Worm (Caenorhabditis elegans) whole organism, late embryonic: ENCODE measurements around the gene unc-41.

Source experiments
- C38D4.7 ChIP-seq: fragments of 200-800 bp; sonication (Bioruptor generic); optimal IDR thresholded peaks from 2 replicates; lab custom pipeline; 2018; ENCODE audit warnings: mild to moderate bottlenecking, missing genetic modification characterization, moderate library complexity, missing compliant biosample characterization
- ama-1 ChIP-seq: fragments of 150-350 bp; optimal IDR thresholded peaks from 2 replicates; lab custom pipeline; 2014
- ceh-22 ChIP-seq: sonication (generic microtip); optimal IDR thresholded peaks from 2 replicates; lab custom pipeline; 2017; ENCODE audit warnings: missing biosample characterization, missing genetic modification characterization
- ceh-45 ChIP-seq: fragments of 200-800 bp; sonication (Bioruptor generic); IDR thresholded peaks from 2 replicates; pipeline ENCODE4 v1.3.6; 2022; ENCODE audit warnings: missing genetic modification reagents, missing genetic modification characterization, missing compliant biosample characterization
- elt-2 ChIP-seq: sonication (generic microtip); optimal IDR thresholded peaks from 2 replicates; lab custom pipeline; 2016; ENCODE audit warnings: missing genetic modification reagents, missing genetic modification characterization, missing compliant biosample characterization
- ets-4 ChIP-seq: sonication (generic microtip); optimal IDR thresholded peaks from 2 replicates; lab custom pipeline; 2016; ENCODE audit warnings: missing genetic modification characterization, missing compliant biosample characterization
- fax-1 ChIP-seq: sonication (generic microtip); optimal IDR thresholded peaks from 2 replicates; lab custom pipeline; 2016; ENCODE audit warnings: missing genotype, missing genetic modification characterization, missing compliant biosample characterization
- fkh-10 ChIP-seq: fragments of 150-350 bp; optimal IDR thresholded peaks from 2 replicates; lab custom pipeline; 2014; ENCODE audit warnings: missing biosample characterization, missing genetic modification reagents, missing genetic modification characterization
- nfya-1 ChIP-seq: sonication (generic microtip); optimal IDR thresholded peaks from 2 replicates; lab custom pipeline; 2017; ENCODE audit warnings: missing genetic modification characterization, mild to moderate bottlenecking, missing compliant biosample characterization, antibody characterized with exemption, moderate library complexity
- nhr-11 ChIP-seq: fragments of 150-350 bp; optimal IDR thresholded peaks from 2 replicates; lab custom pipeline; 2014; ENCODE audit warnings: missing biosample characterization, missing genetic modification characterization
- nhr-232 ChIP-seq: sonication (generic microtip); optimal IDR thresholded peaks from 2 replicates; lab custom pipeline; 2016; ENCODE audit warnings: missing genetic modification characterization, missing compliant biosample characterization
- pag-3 ChIP-seq: sonication (generic microtip); optimal IDR thresholded peaks from 2 replicates; lab custom pipeline; 2016; ENCODE audit warnings: missing compliant biosample characterization, missing genetic modification characterization, borderline replicate concordance
- sox-4 ChIP-seq: sonication (generic microtip); optimal IDR thresholded peaks from 2 replicates; lab custom pipeline; 2017; ENCODE audit warnings: mild to moderate bottlenecking, missing genetic modification characterization, inconsistent platforms, missing compliant biosample characterization

DNA sequence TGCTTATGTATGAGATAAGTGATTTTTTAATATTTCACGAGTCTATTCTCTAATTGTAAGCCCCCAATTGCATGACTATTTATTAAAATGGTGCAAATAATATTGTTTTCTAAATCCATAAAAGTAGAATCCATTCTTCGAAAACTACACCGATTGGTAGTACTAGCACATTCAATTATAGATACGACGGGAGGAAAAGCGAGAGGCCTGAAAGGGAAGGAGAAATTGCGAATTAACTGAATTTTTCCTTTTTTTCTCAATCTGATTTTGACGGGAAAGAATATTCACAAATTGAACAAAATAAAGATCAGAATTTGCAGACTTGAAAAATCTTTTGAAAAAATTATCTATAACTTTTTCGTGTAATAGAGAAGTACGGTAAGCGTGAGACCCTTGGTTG, 1.2 kb upstream of the unc-41 start:
- no peak for TF ChIP-seq fax-1 (tag; lab: Kevin White, UChicago)
- no peak for TF ChIP-seq pag-3 (tag; lab: Kevin White, UChicago)
- no peak for TF ChIP-seq ama-1 (lab: Kevin White, UChicago)
- no peak for TF ChIP-seq sox-4
- no peak for TF ChIP-seq C38D4.7
- no peak for TF ChIP-seq nhr-232 (tag; lab: Kevin White, UChicago)
- no peak for TF ChIP-seq elt-2
- TF ChIP-seq ceh-22 = no peak
- no peak for TF ChIP-seq ets-4 (tag; lab: Kevin White, UChicago)
- no peak for TF ChIP-seq ceh-45 (GFP tag; lab: Robert Waterston, UW)
- TF ChIP-seq nhr-11 = no peak
- TF ChIP-seq nfya-1 = no peak
- no peak for TF ChIP-seq fkh-10 (GFP tag; lab: Kevin White, UChicago)
